Worm (Caenorhabditis elegans): ENCODE measurements around the gene T15B7.1.

Gene T15B7.1

ce11 chrV:6880623-6881022 lies 38.1 kb downstream of the T15B7.1 start (continued):
- TF ChIP-seq fkh-6 (tag; optimal IDR thresholded peaks at IDR 0.05): peak; percentile 43
- TF ChIP-seq ceh-18 (tag; optimal IDR thresholded peaks at IDR 0.05): peak; percentile 65
- peak; percentile 30 for TF ChIP-seq sox-4 (tag; optimal IDR thresholded peaks at IDR 0.05)
- no peak for TF ChIP-seq pqm-1 (tag; optimal IDR thresholded peaks at IDR 0.05)

DNA sequence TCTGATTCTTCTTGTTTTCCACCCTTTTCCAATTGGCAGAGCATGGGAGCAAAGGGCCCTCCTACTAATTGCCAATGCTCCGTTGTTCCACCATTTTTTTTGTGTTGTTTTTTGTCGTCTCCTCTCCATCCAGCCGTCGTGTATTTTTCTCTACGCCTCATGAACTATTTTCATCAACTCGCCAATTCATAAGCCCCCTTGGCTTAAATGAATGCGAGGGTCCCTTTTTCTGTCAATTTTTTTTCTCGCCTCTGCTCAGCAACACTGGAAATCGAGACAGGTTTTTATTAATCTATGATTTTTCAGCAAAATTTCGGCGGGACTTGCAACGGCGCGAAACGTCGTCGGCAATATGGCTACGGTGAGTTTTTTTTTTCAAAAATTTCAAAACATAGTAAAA lies 38.5 kb downstream of the T15B7.1 start, which contains the start of gene unc-70:
unc-70 (plus strand) TSS at position 301 of the 400 bp plus-strand sequence.
- no peak for TF ChIP-seq Y22D7AL.16 (tag; optimal IDR thresholded peaks at IDR 0.05)
- TF ChIP-seq ztf-16 (tag; optimal IDR thresholded peaks at IDR 0.05): no peak
- no peak for TF ChIP-seq C08G9.2 (tag; optimal IDR thresholded peaks at IDR 0.05)
- no peak for TF ChIP-seq ama-1 (optimal IDR thresholded peaks at IDR 0.05)
- TF ChIP-seq unc-3 (GFP tag; conservative IDR thresholded peaks at IDR 0.05): no peak
- peak; percentile 15 for TF ChIP-seq unc-3 (tag; optimal IDR thresholded peaks at IDR 0.05)

ce11 chrV:6881735-6882134 lies 39.2 kb downstream of the T15B7.1 start:
- peak; percentile 55 for TF ChIP-seq elt-2 (tag; optimal IDR thresholded peaks at IDR 0.05)
- TF ChIP-seq gmeb-2 (tag; optimal IDR thresholded peaks at IDR 0.05): no peak

ce11 chrV:6882452-6882939 lies 40.0 kb downstream of the T15B7.1 start:
- TF ChIP-seq Y22D7AL.16 (tag; optimal IDR thresholded peaks at IDR 0.05): no peak
- peak; percentile 57 for TF ChIP-seq unc-42 (tag; optimal IDR thresholded peaks at IDR 0.05)
- TF ChIP-seq ceh-22 (tag; optimal IDR thresholded peaks at IDR 0.05): no peak

ce11 chrV:6885070-6885469 lies 42.5 kb downstream of the T15B7.1 start:
- TF ChIP-seq ceh-31 (tag; optimal IDR thresholded peaks at IDR 0.05) (no peak), hlh-6 (tag; optimal IDR thresholded peaks at IDR 0.05) (no peak), lin-11 (tag; optimal IDR thresholded peaks at IDR 0.05) (no peak), pat-9 (tag; optimal IDR thresholded peaks at IDR 0.05) (no peak), Y22D7AL.16 (tag; optimal IDR thresholded peaks at IDR 0.05) (no peak), ceh-14 (tag; optimal IDR thresholded peaks at IDR 0.05) (no peak), pag-3 (tag; optimal IDR thresholded peaks at IDR 0.05; ENCODE audit: borderline replicate concordance) (no peak), T23F11.4 (GFP tag; optimal IDR thresholded peaks at IDR 0.05) (no peak), hlh-13 (GFP tag; optimal IDR thresholded peaks at IDR 0.05) (no peak), K09A11.1 (tag; optimal IDR thresholded peaks at IDR 0.05; ENCODE audit: insufficient read depth) (no peak), pqm-1 (tag; optimal IDR thresholded peaks at IDR 0.05) (no peak), pha-2 (tag; optimal IDR thresholded peaks at IDR 0.05) (no peak), F13H6.1 (tag; optimal IDR thresholded peaks at IDR 0.05) (no peak), eyg-1 (tag; optimal IDR thresholded peaks at IDR 0.05) (no peak), sox-4 (tag; optimal IDR thresholded peaks at IDR 0.05) (no peak), ttx-3 (tag; optimal IDR thresholded peaks at IDR 0.05) (no peak), mec-3 (tag; optimal IDR thresholded peaks at IDR 0.05; ENCODE audit: borderline replicate concordance) (no peak), tbx-7 (tag; optimal IDR thresholded peaks at IDR 0.05) (no peak)

ce11 chrV:6888828-6889227 lies 46.3 kb downstream of the T15B7.1 start:
- TF ChIP-seq nfya-1 (tag; optimal IDR thresholded peaks at IDR 0.05) (peak; percentile 49), ceh-9 (tag; optimal IDR thresholded peaks at IDR 0.05) (no peak), pag-3 (tag; optimal IDR thresholded peaks at IDR 0.05; ENCODE audit: borderline replicate concordance) (no peak), lim-6 (tag; optimal IDR thresholded peaks at IDR 0.05) (peak; percentile 19), hlh-8 (tag; optimal IDR thresholded peaks at IDR 0.05) (peak; percentile 58), T23F11.4 (GFP tag; optimal IDR thresholded peaks at IDR 0.05) (peak; percentile 62), C08G9.2 (tag; optimal IDR thresholded peaks at IDR 0.05) (peak; percentile 65), odd-2 (tag; optimal IDR thresholded peaks at IDR 0.05) (peak; percentile 18), sdc-2 (tag; optimal IDR thresholded peaks at IDR 0.05) (peak; percentile 49), hlh-13 (GFP tag; optimal IDR thresholded peaks at IDR 0.05) (peak; percentile 70), ceh-19 (GFP tag; optimal IDR thresholded peaks at IDR 0.05) (peak; percentile 78), elt-4 (tag; optimal IDR thresholded peaks at IDR 0.05) (no peak), ahr-1 (tag; optimal IDR thresholded peaks at IDR 0.05) (peak; percentile 50), ttx-3 (tag; optimal IDR thresholded peaks at IDR 0.05) (peak; percentile 76), ets-4 (tag; optimal IDR thresholded peaks at IDR 0.05) (no peak), pha-2 (tag; optimal IDR thresholded peaks at IDR 0.05) (peak; percentile 70), zip-5 (tag; optimal IDR thresholded peaks at IDR 0.05) (peak; percentile 52), nhr-11 (tag; optimal IDR thresholded peaks at IDR 0.05) (no peak), hlh-30 (tag; optimal IDR thresholded peaks at IDR 0.05; ENCODE audit: insufficient read depth) (no peak), pros-1 (tag; optimal IDR thresholded peaks at IDR 0.05) (no peak), ceh-30 (tag; optimal IDR thresholded peaks at IDR 0.05) (no peak)

Data from whole organism, late embryonic.